Worm (Caenorhabditis elegans) whole organism, L3 larva: ENCODE measurements around the gene Y59H11AR.10.

Source experiments
- elt-1 ChIP-seq: fragments of 150-350 bp; optimal IDR thresholded peaks from 2 replicates; lab custom pipeline; 2014; ENCODE audit warnings: missing biosample characterization, missing genetic modification characterization
- eor-1 ChIP-seq, 2 experiments: fragments of 150-350 bp; optimal IDR thresholded peaks; 2 replicates each; lab custom pipeline; 2014 to 2018; ENCODE audit warnings: missing biosample characterization in 2 of 2, missing genetic modification characterization in 2 of 2
- mdl-1 ChIP-seq: fragments of 150-350 bp; optimal IDR thresholded peaks from 2 replicates; lab custom pipeline; 2014; ENCODE audit warnings: missing biosample characterization, missing genetic modification characterization
- nhr-11 ChIP-seq: fragments of 150-350 bp; optimal IDR thresholded peaks from 2 replicates; lab custom pipeline; 2014; ENCODE audit warnings: missing biosample characterization, missing genetic modification characterization
- nhr-12 ChIP-seq: fragments of 150-350 bp; optimal IDR thresholded peaks from 2 replicates; lab custom pipeline; 2014; ENCODE audit warnings: missing biosample characterization, missing genetic modification characterization
- nhr-237 ChIP-seq: fragments of 150-350 bp; optimal IDR thresholded peaks from 2 replicates; lab custom pipeline; 2014; ENCODE audit warnings: missing biosample characterization, missing genetic modification characterization
- nhr-28 ChIP-seq: fragments of 150-350 bp; optimal IDR thresholded peaks from 2 replicates; lab custom pipeline; 2014; ENCODE audit warnings: missing biosample characterization, missing genetic modification characterization
- sea-2 ChIP-seq: fragments of 150-350 bp; sonication (generic microtip); optimal IDR thresholded peaks from 4 replicates; lab custom pipeline; 2014; ENCODE audit warnings: missing biosample characterization, missing genetic modification reagents, missing genetic modification characterization
- zag-1 ChIP-seq: fragments of 150-350 bp; optimal IDR thresholded peaks from 2 replicates; lab custom pipeline; 2014; ENCODE audit warnings: missing biosample characterization, missing genetic modification characterization
- ztf-4 ChIP-seq: fragments of 150-350 bp; optimal IDR thresholded peaks from 2 replicates; lab custom pipeline; 2014; ENCODE audit warnings: missing biosample characterization, missing genetic modification characterization

ce11 chrIV:8570253-8570652 lies 32.7 kb upstream of the Y59H11AR.10 start, which contains the start of gene Y59H11AM.4:
- TF ChIP-seq sea-2 (no peak), nhr-28 (tag; lab: Kevin White, UChicago) (no peak), eor-1 (tag; optimal IDR thresholded peaks at IDR 0.05; lab: Kevin White, UChicago) (no peak), zag-1 (no peak), ztf-4 (no peak), nhr-12 (no peak), nhr-237 (tag; lab: Kevin White, UChicago) (no peak), nhr-11 (no peak), mdl-1 (tag; lab: Kevin White, UChicago) (no peak), elt-1 (tag; lab: Kevin White, UChicago) (no peak)
